Worm (Caenorhabditis elegans) whole organism, L4 larva: ENCODE results near the gene C05G5.5.
A peak's percentile ranks its signal among the peaks of the same experiment; 100 is the strongest.

Source experiments
- D1046.2 ChIP-seq: fragments of 200-800 bp; sonication (Bioruptor generic); IDR thresholded peaks from 2 replicates; pipeline ENCODE4 v1.3.6; 2022; ENCODE audit warnings: missing genetic modification characterization, missing compliant biosample characterization
- F10B5.3 ChIP-seq: sonication (generic microtip); optimal IDR thresholded peaks from 2 replicates; lab custom pipeline; 2016; ENCODE audit warnings: mild to moderate bottlenecking, missing genetic modification characterization, missing compliant biosample characterization
- R02D3.7 ChIP-seq: fragments of 150-350 bp; sonication (generic microtip); optimal IDR thresholded peaks from 3 replicates; lab custom pipeline; 2014; ENCODE audit warnings: missing biosample characterization, missing genetic modification characterization
- Y48G9A.11 ChIP-seq: fragments of 200-800 bp; sonication (Bioruptor generic); IDR thresholded peaks from 2 replicates; pipeline ENCODE4 v1.3.6; 2022; ENCODE audit warnings: missing genetic modification reagents, missing genetic modification characterization, missing compliant biosample characterization
- Y75B8A.6 ChIP-seq: fragments of 200-800 bp; sonication (Bioruptor generic); IDR thresholded peaks from 2 replicates; pipeline ENCODE4 v1.3.6; 2022; ENCODE audit warnings: missing genetic modification reagents, missing genetic modification characterization, missing compliant biosample characterization
- ZK546.5 ChIP-seq, 2 experiments: sonication (generic microtip); optimal IDR thresholded peaks; 2 replicates each; lab custom pipeline; 2017; ENCODE audit warnings: missing biosample characterization in 2 of 2, missing genetic modification characterization in 2 of 2
- arid-1 ChIP-seq: fragments of 200-800 bp; sonication (Bioruptor generic); conservative IDR thresholded peaks from 2 replicates; pipeline ENCODE4 v1.3.6; 2022; ENCODE audit warnings: missing genetic modification reagents, missing genetic modification characterization, missing compliant biosample characterization
- attf-4 ChIP-seq: sonication (generic microtip); optimal IDR thresholded peaks from 3 replicates; lab custom pipeline; 2017; ENCODE audit warnings: missing biosample characterization, missing genetic modification characterization
- ceh-32 ChIP-seq: sonication (generic microtip); optimal IDR thresholded peaks from 2 replicates; lab custom pipeline; 2016; ENCODE audit warnings: mild to moderate bottlenecking, missing genetic modification characterization, missing compliant biosample characterization; ENCODE audit not compliant: poor library complexity
- ceh-44 ChIP-seq: fragments of 200-800 bp; sonication (Bioruptor generic); IDR thresholded peaks from 2 replicates; pipeline ENCODE4 v1.3.6; 2022; ENCODE audit warnings: missing genetic modification reagents, missing genetic modification characterization, missing compliant biosample characterization
- ceh-82 ChIP-seq: sonication (generic microtip); optimal IDR thresholded peaks from 2 replicates; lab custom pipeline; 2017; ENCODE audit warnings: missing biosample characterization, missing genetic modification characterization
- ctbp-1 ChIP-seq: fragments of 200-800 bp; sonication (Bioruptor generic); IDR thresholded peaks from 2 replicates; pipeline ENCODE4 v1.3.6; 2022; ENCODE audit warnings: missing genetic modification reagents, missing genetic modification characterization, missing compliant biosample characterization
- daf-8 ChIP-seq: fragments of 200-800 bp; sonication (Bioruptor generic); IDR thresholded peaks from 2 replicates; pipeline ENCODE4 v1.3.6; 2022; ENCODE audit warnings: missing genetic modification characterization, missing compliant biosample characterization
- dmd-8 ChIP-seq: fragments of 200-800 bp; sonication (Bioruptor generic); IDR thresholded peaks from 2 replicates; pipeline ENCODE4 v1.3.6; 2022; ENCODE audit warnings: missing genetic modification characterization, missing compliant biosample characterization
- egl-43 ChIP-seq: fragments of 200-800 bp; sonication (Bioruptor generic); IDR thresholded peaks from 2 replicates; pipeline ENCODE4 v1.3.6; 2022; ENCODE audit warnings: missing genetic modification reagents, missing genetic modification characterization, missing compliant biosample characterization
- fkh-10 ChIP-seq: fragments of 150-350 bp; optimal IDR thresholded peaks from 2 replicates; lab custom pipeline; 2014; ENCODE audit warnings: missing biosample characterization, missing genetic modification reagents, missing genetic modification characterization
- fos-1 ChIP-seq: fragments of 150-350 bp; optimal IDR thresholded peaks from 2 replicates; lab custom pipeline; 2014; ENCODE audit warnings: missing biosample characterization, missing genetic modification characterization
- hlh-11 ChIP-seq: fragments of 200-800 bp; sonication (Bioruptor generic); optimal IDR thresholded peaks from 2 replicates; lab custom pipeline; 2018; ENCODE audit warnings: mild to moderate bottlenecking, missing genetic modification characterization, missing compliant biosample characterization
- hlh-30 ChIP-seq: sonication (generic microtip); optimal IDR thresholded peaks from 2 replicates; lab custom pipeline; 2017; ENCODE audit warnings: antibody characterized with exemption, mild to moderate bottlenecking, missing genetic modification characterization, missing compliant biosample characterization; ENCODE audit not compliant: insufficient read depth
- lin-1 ChIP-seq: fragments of 200-800 bp; sonication (Bioruptor generic); IDR thresholded peaks from 2 replicates; pipeline ENCODE4 v1.3.6; 2022; ENCODE audit warnings: missing genetic modification reagents, missing genetic modification characterization, missing compliant biosample characterization
- lin-38 ChIP-seq: fragments of 200-800 bp; sonication (Bioruptor generic); IDR thresholded peaks from 2 replicates; pipeline ENCODE4 v1.3.6; 2022; ENCODE audit warnings: missing genetic modification reagents, missing genetic modification characterization, missing compliant biosample characterization
- lir-3 ChIP-seq: sonication (generic microtip); optimal IDR thresholded peaks from 2 replicates; lab custom pipeline; 2016; ENCODE audit warnings: mild to moderate bottlenecking, missing genetic modification characterization, missing compliant biosample characterization
- madf-9 ChIP-seq: fragments of 200-800 bp; sonication (Bioruptor generic); conservative IDR thresholded peaks from 2 replicates; pipeline ENCODE4 v1.3.6; 2022; ENCODE audit warnings: missing genetic modification reagents, missing genetic modification characterization, missing compliant biosample characterization
- mdl-1 ChIP-seq, 2 experiments: fragments of 150-350 bp in 1 of 2; sonication (generic microtip) in 1 of 2; optimal IDR thresholded peaks; 2 replicates each; lab custom pipeline; 2014 to 2017; ENCODE audit warnings: missing biosample characterization in 2 of 2, missing genetic modification characterization in 2 of 2
- mes-2 ChIP-seq: sonication (generic microtip); optimal IDR thresholded peaks from 2 replicates; lab custom pipeline; 2016; ENCODE audit warnings: missing genotype, mild to moderate bottlenecking, missing genetic modification characterization, missing compliant biosample characterization; ENCODE audit not compliant: poor library complexity, severe bottlenecking
- nhr-11 ChIP-seq: fragments of 150-350 bp; optimal IDR thresholded peaks from 2 replicates; lab custom pipeline; 2014; ENCODE audit warnings: missing biosample characterization, missing genetic modification characterization
- nhr-25 ChIP-seq: sonication (generic microtip); optimal IDR thresholded peaks from 2 replicates; lab custom pipeline; 2017; ENCODE audit warnings: missing genetic modification characterization, mild to moderate bottlenecking, missing compliant biosample characterization, antibody characterized with exemption, moderate library complexity, borderline replicate concordance; ENCODE audit not compliant: insufficient read depth
- nhr-28 ChIP-seq: fragments of 150-350 bp; optimal IDR thresholded peaks from 2 replicates; lab custom pipeline; 2014; ENCODE audit warnings: missing biosample characterization, missing genetic modification characterization
- nhr-41 ChIP-seq: fragments of 200-800 bp; sonication (Bioruptor generic); IDR thresholded peaks from 2 replicates; pipeline ENCODE4 v1.3.6; 2022; ENCODE audit warnings: missing genetic modification reagents, missing genetic modification characterization, missing compliant biosample characterization
- nhr-42 ChIP-seq: fragments of 200-800 bp; sonication (Bioruptor generic); IDR thresholded peaks from 2 replicates; pipeline ENCODE4 v1.3.6; 2022; ENCODE audit warnings: missing genetic modification characterization, missing compliant biosample characterization
- nhr-48 ChIP-seq: sonication (generic microtip); optimal IDR thresholded peaks from 2 replicates; lab custom pipeline; 2016; ENCODE audit warnings: mild to moderate bottlenecking, missing genetic modification characterization, missing compliant biosample characterization
- nhr-6 ChIP-seq: fragments of 150-350 bp; optimal IDR thresholded peaks from 2 replicates; lab custom pipeline; 2014; ENCODE audit warnings: missing biosample characterization, missing genetic modification characterization
- pha-4 ChIP-seq, 2 experiments: fragments of 150-350 bp in 1 of 2; fragments of 200-800 bp in 1 of 2; sonication (Bioruptor generic) in 1 of 2; IDR thresholded peaks in 1 of 2; optimal IDR thresholded peaks in 1 of 2; 2 replicates each; pipeline versions ENCODE4 v1.3.6 to Lab custom; 2014 to 2022; ENCODE audit warnings: missing genetic modification characterization in 2 of 2, missing genetic modification reagents in 2 of 2, missing biosample characterization in 1 of 2, missing compliant biosample characterization in 1 of 2
- pqm-1 ChIP-seq: sonication (generic microtip); optimal IDR thresholded peaks from 2 replicates; lab custom pipeline; 2017; ENCODE audit warnings: missing biosample characterization, missing genetic modification characterization
- rbr-2 ChIP-seq: sonication (generic microtip); optimal IDR thresholded peaks from 2 replicates; lab custom pipeline; 2016; ENCODE audit warnings: missing genotype, missing genetic modification characterization, missing compliant biosample characterization
- spr-3 ChIP-seq: fragments of 200-800 bp; sonication (Bioruptor generic); optimal IDR thresholded peaks from 2 replicates; lab custom pipeline; 2018; ENCODE audit warnings: mild to moderate bottlenecking, missing genetic modification characterization, missing compliant biosample characterization
- tag-97 ChIP-seq: fragments of 200-800 bp; sonication (Bioruptor generic); IDR thresholded peaks from 2 replicates; pipeline ENCODE4 v1.3.6; 2022; ENCODE audit warnings: missing genetic modification characterization, missing compliant biosample characterization
- tra-1 ChIP-seq: fragments of 200-800 bp; sonication (Bioruptor generic); IDR thresholded peaks from 2 replicates; pipeline ENCODE4 v1.3.6; 2022; ENCODE audit warnings: missing genetic modification reagents, missing genetic modification characterization, missing compliant biosample characterization
- unc-39 ChIP-seq: sonication (generic microtip); optimal IDR thresholded peaks from 2 replicates; lab custom pipeline; 2017; ENCODE audit warnings: missing biosample characterization, missing genetic modification characterization
- unc-62 ChIP-seq, 3 experiments: fragments of 150-350 bp in 1 of 3; sonication (generic microtip); optimal IDR thresholded peaks in 2 of 3; peaks in 1 of 3; 1 replicate in 1 of 3; 2 replicates in 2 of 3; lab custom pipeline; 2014 to 2017; ENCODE audit warnings: missing biosample characterization in 3 of 3, missing genetic modification characterization in 3 of 3, missing genetic modification reagents in 3 of 3, missing genotype in 1 of 3
- vab-7 ChIP-seq: fragments of 200-800 bp; sonication (Bioruptor generic); IDR thresholded peaks from 2 replicates; pipeline ENCODE4 v1.3.6; 2022; ENCODE audit warnings: missing genetic modification reagents, missing genetic modification characterization, missing compliant biosample characterization
- zag-1 ChIP-seq: fragments of 150-350 bp; optimal IDR thresholded peaks from 2 replicates; lab custom pipeline; 2014; ENCODE audit warnings: missing biosample characterization, missing genetic modification characterization
- zfp-3 ChIP-seq: fragments of 200-800 bp; sonication (Bioruptor generic); conservative IDR thresholded peaks from 2 replicates; pipeline ENCODE4 v1.3.6; 2022; ENCODE audit warnings: missing genetic modification reagents, missing genetic modification characterization, missing compliant biosample characterization
- zip-11 ChIP-seq: fragments of 200-800 bp; sonication (Bioruptor generic); IDR thresholded peaks from 2 replicates; pipeline ENCODE4 v1.3.6; 2022; ENCODE audit warnings: missing genetic modification characterization, missing compliant biosample characterization
- zip-2 ChIP-seq: fragments of 150-350 bp; optimal IDR thresholded peaks from 2 replicates; lab custom pipeline; 2014; ENCODE audit warnings: missing biosample characterization, missing genetic modification characterization

Gene C05G5.5

ce11 chrX:14746948-14747347, 14.0 kb downstream of the C05G5.5 start, which contains the start of gene C05G5.2 (continued):
- TF ChIP-seq hlh-11 (tag; lab: Kevin White, UChicago), result peak; percentile 96
- TF ChIP-seq tag-97 (GFP tag; lab: Robert Waterston, UW), result no peak
- no peak for TF ChIP-seq F10B5.3 (tag; lab: Kevin White, UChicago)
- peak in 1 of 2 experiments; percentile 69 for TF ChIP-seq unc-62 (GFP tag; optimal IDR thresholded peaks at IDR 0.05 in 1 of 2; lab: Kevin White, UChicago)
- no peak for TF ChIP-seq unc-62 (tag; optimal IDR thresholded peaks at IDR 0.05; lab: Kevin White, UChicago)
- no peak for TF ChIP-seq fos-1
- peak; percentile 17 for TF ChIP-seq zip-2 (tag; lab: Kevin White, UChicago)
- no peak for TF ChIP-seq Y75B8A.6 (GFP tag; lab: Robert Waterston, UW)
- no peak for TF ChIP-seq zip-11
- no peak for TF ChIP-seq egl-43 (GFP tag; lab: Robert Waterston, UW)
- TF ChIP-seq attf-4 (tag; lab: Kevin White, UChicago), result no peak
- TF ChIP-seq lin-1 (GFP tag; lab: Robert Waterston, UW), result no peak
- no peak for TF ChIP-seq zfp-3 (GFP tag; lab: Robert Waterston, UW)
- TF ChIP-seq ceh-82 (tag; lab: Kevin White, UChicago), result no peak
- TF ChIP-seq lin-38, result peak; percentile 70
- TF ChIP-seq ZK546.5 (tag; optimal IDR thresholded peaks at IDR 0.05; lab: Kevin White, UChicago), result no peak
- peak; percentile 93 for TF ChIP-seq mes-2 (tag; lab: Kevin White, UChicago)
- peak; percentile 93 for TF ChIP-seq nhr-6
- peak; percentile 52; the same call in 1 of the 2 replicates for TF ChIP-seq nhr-41 (GFP tag; lab: Robert Waterston, UW)
- TF ChIP-seq tra-1 (GFP tag; lab: Robert Waterston, UW), result peak; percentile 57; the same call in 1 of the 2 replicates
- no peak for TF ChIP-seq unc-39 (tag; lab: Kevin White, UChicago)
- TF ChIP-seq fkh-10 (GFP tag; lab: Kevin White, UChicago), result peak; percentile 84
- TF ChIP-seq lir-3 (tag; lab: Kevin White, UChicago), result no peak
- TF ChIP-seq nhr-42 (GFP tag; lab: Robert Waterston, UW), result 0 out of 2 replicates have a peak, but pooled peaks have one; percentile 33
- peak; percentile 76 for TF ChIP-seq nhr-48 (tag; lab: Kevin White, UChicago)
- TF ChIP-seq nhr-11 (tag; lab: Kevin White, UChicago), result peak; percentile 77
- TF ChIP-seq ctbp-1, result peak; percentile 69

ce11 chrX:14745218-14745617, 15.7 kb downstream of the C05G5.5 start:
- TF ChIP-seq dmd-8 (GFP tag; lab: Robert Waterston, UW), result no peak
- TF ChIP-seq ctbp-1, result no peak
- TF ChIP-seq pha-4 (GFP tag; IDR thresholded peaks at IDR 0.05; lab: Robert Waterston, UW), result no peak
- peak; percentile 89 for TF ChIP-seq pha-4 (tag; optimal IDR thresholded peaks at IDR 0.05; lab: Kevin White, UChicago)
- TF ChIP-seq nhr-25, result peak; percentile 6
- TF ChIP-seq egl-43 (GFP tag; lab: Robert Waterston, UW), result no peak
- no peak for TF ChIP-seq arid-1 (GFP tag; lab: Robert Waterston, UW)
- TF ChIP-seq nhr-28, result peak; percentile 1
- TF ChIP-seq hlh-11 (tag; lab: Kevin White, UChicago), result peak; percentile 46
- TF ChIP-seq hlh-30 (tag; lab: Kevin White, UChicago), result peak; percentile 10

ce11 chrX:14744496-14744895, 16.4 kb downstream of the C05G5.5 start:
- TF ChIP-seq vab-7 (GFP tag; lab: Robert Waterston, UW) (no peak), madf-9 (GFP tag; lab: Robert Waterston, UW) (no peak), Y48G9A.11 (GFP tag; lab: Robert Waterston, UW) (no peak), rbr-2 (peak; percentile 36), pha-4 (GFP tag; IDR thresholded peaks at IDR 0.05; lab: Robert Waterston, UW) (no peak; the same call in 1 of the 2 replicates), pha-4 (tag; optimal IDR thresholded peaks at IDR 0.05; lab: Kevin White, UChicago) (no peak), ceh-32 (peak; percentile 8), spr-3 (GFP tag; lab: Kevin White, UChicago) (no peak), mdl-1 (tag; optimal IDR thresholded peaks at IDR 0.05; lab: Kevin White, UChicago) (peak in 1 of 2 experiments; percentile 40), zip-2 (tag; lab: Kevin White, UChicago) (no peak), arid-1 (GFP tag; lab: Robert Waterston, UW) (peak; percentile 43; the same call in 1 of the 2 replicates), pqm-1 (tag; lab: Kevin White, UChicago) (peak; percentile 22), zag-1 (tag; lab: Kevin White, UChicago) (no peak), nhr-48 (tag; lab: Kevin White, UChicago) (peak; percentile 41), unc-62 (GFP tag; optimal IDR thresholded peaks at IDR 0.05 in 1 of 2; lab: Kevin White, UChicago) (no peak), unc-62 (tag; optimal IDR thresholded peaks at IDR 0.05; lab: Kevin White, UChicago) (no peak), Y75B8A.6 (GFP tag; lab: Robert Waterston, UW) (no peak), ceh-44 (GFP tag; lab: Robert Waterston, UW) (no peak), lin-1 (GFP tag; lab: Robert Waterston, UW) (no peak), daf-8 (GFP tag; lab: Robert Waterston, UW) (no peak), R02D3.7 (tag; lab: Kevin White, UChicago) (no peak), hlh-11 (tag; lab: Kevin White, UChicago) (peak; percentile 84), nhr-28 (peak; percentile 11), D1046.2 (peak; percentile 50; the same call in 1 of the 2 replicates)
